Worm (Caenorhabditis elegans) whole organism, young adult: ENCODE measurements around the gene F32D8.11.

ENCODE experiments used
- B0019.2 ChIP-seq: fragments of 200-800 bp; sonication (Bioruptor generic); conservative IDR thresholded peaks from 2 replicates; pipeline ENCODE4 v1.3.6; 2022; ENCODE audit warnings: missing genetic modification reagents, missing genetic modification characterization, missing compliant biosample characterization
- B0336.3 ChIP-seq: fragments of 200-800 bp; sonication (Bioruptor generic); IDR thresholded peaks from 2 replicates; pipeline ENCODE4 v1.3.6; 2022; ENCODE audit warnings: missing genetic modification characterization, missing compliant biosample characterization
- C06A6.2 ChIP-seq: fragments of 200-800 bp; sonication (Bioruptor generic); conservative IDR thresholded peaks from 2 replicates; pipeline ENCODE4 v1.3.6; 2022; ENCODE audit warnings: missing genetic modification characterization, missing compliant biosample characterization
- C17E4.6 ChIP-seq: fragments of 200-800 bp; sonication (Bioruptor generic); IDR thresholded peaks from 2 replicates; pipeline ENCODE4 v1.3.6; 2022; ENCODE audit warnings: missing genetic modification reagents, missing genetic modification characterization, missing compliant biosample characterization
- F39B2.1 ChIP-seq: fragments of 200-800 bp; sonication (Bioruptor generic); IDR thresholded peaks from 2 replicates; pipeline ENCODE4 v1.3.6; 2022; ENCODE audit warnings: missing genetic modification reagents, missing genetic modification characterization, missing compliant biosample characterization
- K11D2.4 ChIP-seq: fragments of 200-800 bp; sonication (Bioruptor generic); IDR thresholded peaks from 2 replicates; pipeline ENCODE4 v1.3.6; 2022; ENCODE audit warnings: missing genetic modification reagents, missing genetic modification characterization, missing compliant biosample characterization
- T26A5.8 ChIP-seq: sonication (generic microtip); optimal IDR thresholded peaks from 2 replicates; lab custom pipeline; 2016; ENCODE audit warnings: missing genetic modification characterization, missing compliant biosample characterization
- akir-1 ChIP-seq: fragments of 200-800 bp; sonication (Bioruptor generic); optimal IDR thresholded peaks from 2 replicates; lab custom pipeline; 2018; ENCODE audit warnings: mild to moderate bottlenecking, missing genetic modification characterization, moderate library complexity, missing compliant biosample characterization
- attf-5 ChIP-seq: fragments of 200-800 bp; sonication (Bioruptor generic); optimal IDR thresholded peaks from 2 replicates; lab custom pipeline; 2018; ENCODE audit warnings: mild to moderate bottlenecking, missing genetic modification characterization, missing compliant biosample characterization
- bed-2 ChIP-seq: fragments of 200-800 bp; sonication (Bioruptor generic); IDR thresholded peaks from 2 replicates; pipeline ENCODE4 v1.3.6; 2022; ENCODE audit warnings: missing genetic modification reagents, missing genetic modification characterization, missing compliant biosample characterization
- cebp-1 ChIP-seq, 2 experiments: fragments of 200-800 bp in 1 of 2; sonication (Bioruptor generic) in 1 of 2; sonication (generic microtip) in 1 of 2; IDR thresholded peaks in 1 of 2; optimal IDR thresholded peaks in 1 of 2; 2 replicates each; pipeline versions ENCODE4 v1.3.6 to Lab custom; 2017 to 2022; ENCODE audit warnings: missing compliant biosample characterization in 2 of 2, missing genetic modification characterization in 2 of 2, mild to moderate bottlenecking in 1 of 2, missing genetic modification reagents in 1 of 2, moderate library complexity in 1 of 2
- cebp-2 ChIP-seq: fragments of 200-800 bp; sonication (Bioruptor generic); IDR thresholded peaks from 2 replicates; pipeline ENCODE4 v1.3.6; 2022; ENCODE audit warnings: missing genetic modification characterization, missing compliant biosample characterization
- ceh-40 ChIP-seq: fragments of 200-800 bp; sonication (Bioruptor generic); IDR thresholded peaks from 2 replicates; pipeline ENCODE4 v1.3.6; 2022; ENCODE audit warnings: missing genetic modification characterization, missing compliant biosample characterization
- ceh-58 ChIP-seq: fragments of 200-800 bp; sonication (Bioruptor generic); IDR thresholded peaks from 2 replicates; pipeline ENCODE4 v1.3.6; 2022; ENCODE audit warnings: missing genetic modification characterization, missing compliant biosample characterization
- ceh-79 ChIP-seq: sonication (generic microtip); optimal IDR thresholded peaks from 2 replicates; lab custom pipeline; 2017; ENCODE audit warnings: mild to moderate bottlenecking, missing genetic modification characterization, missing compliant biosample characterization
- ceh-91 ChIP-seq: fragments of 200-800 bp; sonication (Bioruptor generic); IDR thresholded peaks from 2 replicates; pipeline ENCODE4 v1.3.6; 2022; ENCODE audit warnings: missing genetic modification reagents, missing genetic modification characterization, missing compliant biosample characterization
- egl-44 ChIP-seq: fragments of 200-800 bp; sonication (Bioruptor generic); IDR thresholded peaks from 2 replicates; pipeline ENCODE4 v1.3.6; 2022; ENCODE audit warnings: missing genetic modification reagents, missing genetic modification characterization, missing compliant biosample characterization
- ets-4 ChIP-seq: fragments of 200-800 bp; sonication (Bioruptor generic); optimal IDR thresholded peaks from 2 replicates; lab custom pipeline; 2018; ENCODE audit warnings: mild to moderate bottlenecking, missing genetic modification characterization, missing compliant biosample characterization
- gei-17 ChIP-seq: fragments of 200-800 bp; sonication (Bioruptor generic); optimal IDR thresholded peaks from 2 replicates; lab custom pipeline; 2018; ENCODE audit warnings: mild to moderate bottlenecking, missing genetic modification characterization, missing compliant biosample characterization
- hrde-1 ChIP-seq: sonication (generic microtip); optimal IDR thresholded peaks from 2 replicates; lab custom pipeline; 2016; ENCODE audit warnings: missing genetic modification characterization, mild to moderate bottlenecking, missing compliant biosample characterization, moderate library complexity, missing genotype, missing genetic modification reagents, borderline replicate concordance
- hsf-1 ChIP-seq: fragments of 200-800 bp; sonication (Bioruptor generic); IDR thresholded peaks from 2 replicates; pipeline ENCODE4 v1.3.6; 2022; ENCODE audit warnings: missing genetic modification reagents, missing genetic modification characterization, missing compliant biosample characterization
- lin-26 ChIP-seq: fragments of 200-800 bp; sonication (Bioruptor generic); IDR thresholded peaks from 2 replicates; pipeline ENCODE4 v1.3.6; 2022; ENCODE audit warnings: missing genetic modification reagents, missing genetic modification characterization, missing compliant biosample characterization
- lin-35 ChIP-seq, 3 experiments: fragments of 150-350 bp in 2 of 3; sonication (generic microtip) in 1 of 3; optimal IDR thresholded peaks; 2 replicates each; lab custom pipeline; 2014 to 2018; ENCODE audit warnings: missing biosample characterization in 3 of 3, missing genetic modification characterization in 3 of 3, missing genetic modification reagents in 3 of 3
- lin-54 ChIP-seq: fragments of 200-800 bp; sonication (Bioruptor generic); optimal IDR thresholded peaks from 2 replicates; lab custom pipeline; 2018; ENCODE audit warnings: mild to moderate bottlenecking, missing genetic modification characterization, missing compliant biosample characterization
- lir-1 ChIP-seq: fragments of 200-800 bp; sonication (Bioruptor generic); conservative IDR thresholded peaks from 2 replicates; pipeline ENCODE4 v1.3.6; 2022; ENCODE audit warnings: missing genetic modification reagents, missing genetic modification characterization, missing compliant biosample characterization
- lsl-1 ChIP-seq: fragments of 200-800 bp; sonication (Bioruptor generic); optimal IDR thresholded peaks from 2 replicates; lab custom pipeline; 2018; ENCODE audit warnings: mild to moderate bottlenecking, missing genetic modification characterization, moderate library complexity, missing compliant biosample characterization
- lsy-27 ChIP-seq: sonication (generic microtip); optimal IDR thresholded peaks from 2 replicates; lab custom pipeline; 2017; ENCODE audit warnings: missing genetic modification characterization, mild to moderate bottlenecking, missing compliant biosample characterization, antibody characterized with exemption, missing genotype, borderline replicate concordance; ENCODE audit not compliant: insufficient read depth
- madf-6 ChIP-seq: fragments of 200-800 bp; sonication (Bioruptor generic); IDR thresholded peaks from 2 replicates; pipeline ENCODE4 v1.3.6; 2022; ENCODE audit warnings: missing genetic modification reagents, missing genetic modification characterization, missing compliant biosample characterization
- madf-8 ChIP-seq: fragments of 200-800 bp; sonication (Bioruptor generic); conservative IDR thresholded peaks from 2 replicates; pipeline ENCODE4 v1.3.6; 2022; ENCODE audit warnings: missing genetic modification reagents, missing genetic modification characterization, missing compliant biosample characterization
- mcd-1 ChIP-seq: fragments of 200-800 bp; sonication (Bioruptor generic); IDR thresholded peaks from 2 replicates; pipeline ENCODE4 v1.3.6; 2022; ENCODE audit warnings: missing genetic modification reagents, missing genetic modification characterization, missing compliant biosample characterization
- mxl-1 ChIP-seq: sonication (generic microtip); optimal IDR thresholded peaks from 2 replicates; lab custom pipeline; 2016; ENCODE audit warnings: missing genetic modification characterization, missing compliant biosample characterization
- nfya-1 ChIP-seq: sonication (generic microtip); optimal IDR thresholded peaks from 2 replicates; lab custom pipeline; 2017; ENCODE audit warnings: antibody characterized with exemption, missing compliant biosample characterization, missing genetic modification characterization, borderline replicate concordance; ENCODE audit not compliant: insufficient read depth
- nhr-179 ChIP-seq: sonication (generic microtip); optimal IDR thresholded peaks from 2 replicates; lab custom pipeline; 2016; ENCODE audit warnings: mild to moderate bottlenecking, missing genetic modification characterization, missing compliant biosample characterization
- nhr-27 ChIP-seq: fragments of 200-800 bp; sonication (Bioruptor generic); optimal IDR thresholded peaks from 2 replicates; lab custom pipeline; 2018; ENCODE audit warnings: mild to moderate bottlenecking, missing genetic modification characterization, moderate library complexity, missing compliant biosample characterization
- nhr-90 ChIP-seq: sonication (generic microtip); optimal IDR thresholded peaks from 2 replicates; lab custom pipeline; 2016; ENCODE audit warnings: missing genotype, mild to moderate bottlenecking, missing genetic modification characterization, missing compliant biosample characterization
- repo-1 ChIP-seq: sonication (generic microtip); optimal IDR thresholded peaks from 2 replicates; lab custom pipeline; 2017; ENCODE audit warnings: mild to moderate bottlenecking, missing genetic modification characterization, missing compliant biosample characterization
- sdz-38 ChIP-seq: sonication (generic microtip); optimal IDR thresholded peaks from 2 replicates; lab custom pipeline; 2016; ENCODE audit warnings: missing genotype, missing genetic modification characterization, missing compliant biosample characterization
- sea-2 ChIP-seq: fragments of 200-800 bp; sonication (Bioruptor generic); IDR thresholded peaks from 2 replicates; pipeline ENCODE4 v1.3.6; 2022; ENCODE audit warnings: missing genetic modification characterization, missing compliant biosample characterization
- snpc-1.3 ChIP-seq: sonication (generic microtip); optimal IDR thresholded peaks from 2 replicates; lab custom pipeline; 2017; ENCODE audit warnings: missing genetic modification characterization, mild to moderate bottlenecking, missing compliant biosample characterization, antibody characterized with exemption, moderate library complexity, missing genotype, missing genetic modification reagents; ENCODE audit not compliant: insufficient read depth
- tlf-1 ChIP-seq: fragments of 200-800 bp; sonication (Bioruptor generic); optimal IDR thresholded peaks from 2 replicates; lab custom pipeline; 2018; ENCODE audit warnings: mild to moderate bottlenecking, missing genetic modification characterization, missing compliant biosample characterization
- unc-130 ChIP-seq: sonication (generic microtip); optimal IDR thresholded peaks from 2 replicates; lab custom pipeline; 2016; ENCODE audit warnings: missing genetic modification reagents, missing genetic modification characterization, missing compliant biosample characterization
- ztf-25 ChIP-seq: fragments of 200-800 bp; sonication (Bioruptor generic); IDR thresholded peaks from 2 replicates; pipeline ENCODE4 v1.3.6; 2022; ENCODE audit warnings: missing genetic modification reagents, missing genetic modification characterization, missing compliant biosample characterization
- ztf-26 ChIP-seq: sonication (generic microtip); optimal IDR thresholded peaks from 2 replicates; lab custom pipeline; 2017; ENCODE audit warnings: missing genetic modification characterization, missing compliant biosample characterization
- ztf-3 ChIP-seq: fragments of 200-800 bp; sonication (Bioruptor generic); optimal IDR thresholded peaks from 2 replicates; lab custom pipeline; 2018; ENCODE audit warnings: mild to moderate bottlenecking, missing genetic modification characterization, missing compliant biosample characterization
- ztf-6 ChIP-seq: fragments of 200-800 bp; sonication (Bioruptor generic); IDR thresholded peaks from 2 replicates; pipeline ENCODE4 v1.3.6; 2022; ENCODE audit warnings: missing genetic modification reagents, missing genetic modification characterization, missing compliant biosample characterization

F32D8.11 gene

DNA sequence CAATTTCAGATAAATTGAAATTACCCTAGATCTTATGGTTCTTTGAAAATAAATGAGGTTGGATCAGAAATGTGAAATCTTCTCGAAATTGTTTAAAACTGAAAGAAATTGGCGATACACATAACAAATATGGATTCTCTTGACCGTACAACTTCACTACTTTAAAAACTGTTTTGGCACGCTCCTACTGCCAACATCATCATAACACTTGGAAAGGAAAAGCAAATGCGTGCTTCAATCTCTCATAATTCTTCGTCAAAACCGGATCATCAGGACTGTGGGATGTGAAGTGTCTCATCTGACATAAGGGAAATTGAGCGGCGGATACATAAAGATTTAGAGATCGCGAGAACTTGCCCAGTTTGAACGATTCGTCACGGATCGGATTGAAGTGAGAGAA, 9.2 kb upstream of the F32D8.11 start, which contains the start of gene F32D8.7:
F32D8.7 (plus strand) TSS at position 329 of the 400 bp plus-strand sequence.
- TF ChIP-seq snpc-1.3 (tag; lab: Kevin White, UChicago) = no peak
- no peak for TF ChIP-seq hrde-1
- TF ChIP-seq gei-17 (GFP tag; lab: Kevin White, UChicago) = no peak
- TF ChIP-seq ztf-3 (GFP tag; lab: Kevin White, UChicago) = no peak
- no peak for TF ChIP-seq bed-2 (GFP tag; lab: Robert Waterston, UW)
- TF ChIP-seq mxl-1 (tag; lab: Kevin White, UChicago) = no peak
- TF ChIP-seq cebp-1 (GFP tag; IDR thresholded peaks at IDR 0.05; lab: Robert Waterston, UW) = no peak
- no peak for TF ChIP-seq cebp-1 (tag; optimal IDR thresholded peaks at IDR 0.05; lab: Kevin White, UChicago)
- TF ChIP-seq sdz-38 = no peak
- TF ChIP-seq attf-5 (GFP tag; lab: Kevin White, UChicago) = no peak
- no peak for TF ChIP-seq cebp-2
- TF ChIP-seq ztf-6 (GFP tag; lab: Robert Waterston, UW) = no peak
- TF ChIP-seq B0019.2 (GFP tag; lab: Robert Waterston, UW) = no peak
- no peak for TF ChIP-seq lin-54 (GFP tag; lab: Kevin White, UChicago)
- TF ChIP-seq ztf-26 (tag; lab: Kevin White, UChicago) = no peak
- TF ChIP-seq madf-8 (GFP tag; lab: Robert Waterston, UW) = no peak
- TF ChIP-seq nfya-1 (tag; lab: Kevin White, UChicago) = no peak
- TF ChIP-seq mcd-1 (GFP tag; lab: Robert Waterston, UW) = no peak

DNA sequence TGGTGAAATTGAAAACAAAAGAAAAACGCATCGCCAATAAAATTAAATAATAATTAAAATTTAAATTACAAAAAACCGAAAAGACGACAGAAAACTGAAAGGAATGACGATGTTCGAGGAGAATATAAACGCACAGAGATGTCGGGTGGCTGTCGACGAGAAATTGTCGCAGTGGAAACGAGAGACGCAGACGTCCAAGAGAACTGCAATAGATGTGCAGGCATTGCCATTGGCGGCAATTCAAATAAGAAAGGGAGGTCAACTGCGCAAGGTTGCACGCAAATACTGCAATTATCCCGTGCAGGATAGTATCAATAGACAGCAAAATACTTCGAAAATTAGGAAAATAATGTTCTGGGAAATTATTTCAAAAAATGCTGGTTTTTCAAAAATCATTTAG, 8.2 kb upstream of the F32D8.11 start:
- TF ChIP-seq madf-6 (GFP tag; lab: Robert Waterston, UW) (peak; percentile 94), ceh-91 (GFP tag; lab: Robert Waterston, UW) (peak; percentile 95), unc-130 (GFP tag; lab: Kevin White, UChicago) (peak; percentile 96), K11D2.4 (peak; percentile 96), ceh-79 (tag; lab: Kevin White, UChicago) (peak; percentile 91), lir-1 (GFP tag; lab: Robert Waterston, UW) (peak; percentile 90), nhr-27 (tag; lab: Kevin White, UChicago) (peak; percentile 70), cebp-1 (GFP tag; IDR thresholded peaks at IDR 0.05; lab: Robert Waterston, UW) (peak; percentile 72; the same call in 1 of the 2 replicates), cebp-1 (tag; optimal IDR thresholded peaks at IDR 0.05; lab: Kevin White, UChicago) (peak; percentile 93), lin-35 (GFP tag; optimal IDR thresholded peaks at IDR 0.05; lab: Kevin White, UChicago) (peak; percentile 94 to 99 (median 99)), B0336.3 (GFP tag; lab: Robert Waterston, UW) (peak; percentile 97), repo-1 (tag; lab: Kevin White, UChicago) (peak; percentile 93), C17E4.6 (peak; percentile 94), madf-8 (GFP tag; lab: Robert Waterston, UW) (peak; percentile 80), sea-2 (GFP tag; lab: Robert Waterston, UW) (0 out of 2 replicates have a peak, but pooled peaks have one; percentile 42), lsy-27 (tag; lab: Kevin White, UChicago) (no peak), T26A5.8 (tag; lab: Kevin White, UChicago) (peak; percentile 38), akir-1 (GFP tag; lab: Kevin White, UChicago) (peak; percentile 71), egl-44 (peak; percentile 70; the same call in 1 of the 2 replicates), tlf-1 (GFP tag; lab: Kevin White, UChicago) (peak; percentile 99), ceh-40 (GFP tag; lab: Robert Waterston, UW) (peak; percentile 87), ztf-25 (GFP tag; lab: Robert Waterston, UW) (no peak), ets-4 (GFP tag; lab: Kevin White, UChicago) (peak; percentile 96), F39B2.1 (GFP tag; lab: Robert Waterston, UW) (peak; percentile 94), sdz-38 (no peak), nhr-90 (tag; lab: Kevin White, UChicago) (peak; percentile 96), attf-5 (GFP tag; lab: Kevin White, UChicago) (peak; percentile 100), C06A6.2 (GFP tag; lab: Robert Waterston, UW) (peak; percentile 95), mcd-1 (GFP tag; lab: Robert Waterston, UW) (peak; percentile 98), hsf-1 (peak; percentile 90), ceh-58 (0 out of 2 replicates have a peak, but pooled peaks have one; percentile 33), lin-54 (GFP tag; lab: Kevin White, UChicago) (peak; percentile 100), lsl-1 (peak; percentile 87), nhr-179 (no peak), hrde-1 (peak; percentile 88), lin-26 (GFP tag; lab: Robert Waterston, UW) (peak; percentile 84)
